Worm (Caenorhabditis elegans) whole organism, L2 larva: ENCODE measurements around the gene ugt-13.

Source experiments
- elt-1 ChIP-seq: fragments of 150-350 bp; optimal IDR thresholded peaks from 2 replicates; lab custom pipeline; 2014; ENCODE audit warnings: missing biosample characterization, missing genetic modification characterization
- lin-13 ChIP-seq: fragments of 150-350 bp; optimal IDR thresholded peaks from 2 replicates; lab custom pipeline; 2014; ENCODE audit warnings: missing biosample characterization, missing genetic modification reagents, missing genetic modification characterization
- unc-39 ChIP-seq: fragments of 150-350 bp; optimal IDR thresholded peaks from 2 replicates; lab custom pipeline; 2014; ENCODE audit warnings: missing biosample characterization, missing genetic modification characterization

DNA sequence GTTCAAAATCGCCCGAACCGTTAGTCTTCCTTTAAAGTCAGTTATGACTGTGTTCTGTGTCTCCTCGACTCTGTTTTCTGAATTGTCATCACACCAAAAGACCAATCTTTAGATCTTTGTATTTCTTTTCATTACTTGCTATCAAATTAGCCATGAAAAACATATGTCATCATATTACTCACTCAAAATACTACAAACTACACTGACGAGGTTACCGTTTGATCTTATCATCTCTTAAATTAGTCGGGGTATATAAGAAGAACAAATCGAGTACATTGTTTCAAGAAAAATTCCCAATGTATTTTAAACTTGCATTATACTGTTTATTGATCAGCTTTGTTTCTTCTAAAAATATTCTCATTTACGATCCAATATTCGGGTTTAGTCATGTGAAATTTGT, at the start of gene ugt-13:
- no peak for TF ChIP-seq lin-13 (GFP tag; lab: Kevin White, UChicago)
- TF ChIP-seq unc-39 (tag; lab: Kevin White, UChicago): no peak
- TF ChIP-seq elt-1: no peak
